Fruit fly (Drosophila melanogaster) whole organism, embryonic: Measurements from ENCODE around the gene CG9328.

Experiments
- ATbp ChIP-seq: fragments of 200-800 bp; sonication (Bioruptor generic); optimal IDR thresholded peaks from 2 replicates; lab custom pipeline; 2017; ENCODE audit warnings: missing biosample characterization, mild to moderate bottlenecking, missing genetic modification characterization, missing genetic modification reagents
- Atf-2 ChIP-seq: fragments of 200-800 bp; sonication (Bioruptor generic); optimal IDR thresholded peaks from 2 replicates; lab custom pipeline; 2016; ENCODE audit warnings: missing biosample characterization, missing genetic modification characterization
- Atf3 ChIP-seq: fragments of 200-800 bp; sonication (Bioruptor generic); optimal IDR thresholded peaks from 3 replicates; lab custom pipeline; 2016; ENCODE audit warnings: missing biosample characterization, missing genetic modification characterization
- Bgb ChIP-seq: fragments of 200-800 bp; sonication (Bioruptor generic); IDR thresholded peaks from 2 replicates; pipeline ENCODE4 v1.3.6; 2022; ENCODE audit warnings: missing biosample characterization, missing genetic modification characterization; ENCODE audit not compliant: partially characterized antibody
- CG10321 ChIP-seq: fragments of 200-800 bp; sonication (Bioruptor generic); IDR thresholded peaks from 2 replicates; pipeline ENCODE4 v1.3.6; 2022; ENCODE audit warnings: missing biosample characterization, missing genetic modification characterization
- CG10959 ChIP-seq: fragments of 200-800 bp; sonication (Bioruptor generic); IDR thresholded peaks from 2 replicates; pipeline ENCODE4 v1.3.6; 2022; ENCODE audit warnings: missing biosample characterization, missing genetic modification characterization
- CG11398 ChIP-seq: fragments of 200-800 bp; sonication (Bioruptor generic); optimal IDR thresholded peaks from 2 replicates; lab custom pipeline; 2016; ENCODE audit warnings: missing biosample characterization, missing genetic modification characterization
- CG11696 ChIP-seq: fragments of 200-800 bp; sonication (Bioruptor generic); IDR thresholded peaks from 2 replicates; pipeline ENCODE4 v1.3.6; 2022; ENCODE audit warnings: missing biosample characterization, missing genetic modification characterization
- CG12155 ChIP-seq: fragments of 200-800 bp; sonication (Bioruptor generic); optimal IDR thresholded peaks from 3 replicates; lab custom pipeline; 2016; ENCODE audit warnings: missing biosample characterization, missing genetic modification characterization
- CG12219 ChIP-seq: fragments of 200-800 bp; sonication (Bioruptor generic); optimal IDR thresholded peaks from 3 replicates; lab custom pipeline; 2018; ENCODE audit warnings: missing biosample characterization, mild to moderate bottlenecking, missing genetic modification characterization
- CG12769 ChIP-seq: fragments of 200-800 bp; sonication (Bioruptor generic); optimal IDR thresholded peaks from 2 replicates; lab custom pipeline; 2019; ENCODE audit warnings: missing biosample characterization, mild to moderate bottlenecking, missing genetic modification characterization, moderate library complexity
- CG14667 ChIP-seq: fragments of 200-800 bp; sonication (Bioruptor generic); IDR thresholded peaks from 2 replicates; pipeline ENCODE4 v1.3.6; 2022; ENCODE audit warnings: missing biosample characterization, missing genetic modification characterization
- CG16863 ChIP-seq: fragments of 200-800 bp; sonication (Bioruptor generic); optimal IDR thresholded peaks from 3 replicates; lab custom pipeline; 2016; ENCODE audit warnings: missing biosample characterization, missing genetic modification characterization
- CG17385 ChIP-seq: fragments of 200-800 bp; sonication (Bioruptor generic); optimal IDR thresholded peaks from 3 replicates; lab custom pipeline; 2018; ENCODE audit warnings: missing biosample characterization, mild to moderate bottlenecking, missing genetic modification characterization
- CG18011 ChIP-seq: fragments of 200-800 bp; sonication (Bioruptor generic); optimal IDR thresholded peaks from 2 replicates; lab custom pipeline; 2017; ENCODE audit warnings: missing biosample characterization, missing genetic modification characterization, mild to moderate bottlenecking, moderate library complexity, missing genotype
- CG18262 ChIP-seq: fragments of 200-800 bp; optimal IDR thresholded peaks from 3 replicates; lab custom pipeline; 2019; ENCODE audit warnings: missing biosample characterization, mild to moderate bottlenecking, missing genetic modification characterization, moderate library complexity
- CG18764 ChIP-seq: fragments of 200-800 bp; sonication (Bioruptor generic); optimal IDR thresholded peaks from 3 replicates; lab custom pipeline; 2016; ENCODE audit warnings: missing biosample characterization, missing genetic modification characterization
- CG2116 ChIP-seq: fragments of 200-800 bp; sonication (Bioruptor generic); optimal IDR thresholded peaks from 3 replicates; lab custom pipeline; 2018; ENCODE audit warnings: missing biosample characterization, mild to moderate bottlenecking, missing genetic modification characterization
- CG2120 ChIP-seq: fragments of 200-800 bp; sonication (Bioruptor generic); optimal IDR thresholded peaks from 3 replicates; lab custom pipeline; 2016; ENCODE audit warnings: missing biosample characterization, missing genetic modification characterization
- CG2202 ChIP-seq: fragments of 200-800 bp; sonication (Bioruptor generic); optimal IDR thresholded peaks from 2 replicates; lab custom pipeline; 2018; ENCODE audit warnings: missing biosample characterization, mild to moderate bottlenecking, missing genetic modification characterization
- CG2889 ChIP-seq: fragments of 200-800 bp; sonication (Bioruptor generic); IDR thresholded peaks from 3 replicates; pipeline ENCODE4 v1.3.6; 2022; ENCODE audit warnings: missing biosample characterization, missing genetic modification characterization
- CG34224 ChIP-seq: fragments of 200-800 bp; sonication (Bioruptor generic); IDR thresholded peaks from 3 replicates; pipeline ENCODE4 v1.3.6; 2022; ENCODE audit warnings: missing biosample characterization, missing genetic modification characterization; ENCODE audit not compliant: partially characterized antibody
- CG3838 ChIP-seq: fragments of 200-800 bp; sonication (Bioruptor generic); optimal IDR thresholded peaks from 3 replicates; lab custom pipeline; 2016; ENCODE audit warnings: missing biosample characterization, missing genetic modification characterization
- CG43689 ChIP-seq: fragments of 200-800 bp; sonication (Bioruptor generic); IDR thresholded peaks from 2 replicates; pipeline ENCODE4 v1.3.6; 2022; ENCODE audit warnings: missing biosample characterization, missing genetic modification characterization
- CG8089 ChIP-seq: fragments of 200-800 bp; sonication (Bioruptor generic); optimal IDR thresholded peaks from 3 replicates; lab custom pipeline; 2016; ENCODE audit warnings: missing biosample characterization, missing genetic modification characterization
- CG8359 ChIP-seq: fragments of 200-800 bp; sonication (Bioruptor generic); optimal IDR thresholded peaks from 2 replicates; lab custom pipeline; 2017; ENCODE audit warnings: missing biosample characterization, mild to moderate bottlenecking, missing genetic modification characterization, borderline replicate concordance
- Dek ChIP-seq: fragments of 200-800 bp; sonication (Bioruptor generic); optimal IDR thresholded peaks from 3 replicates; lab custom pipeline; 2019; ENCODE audit warnings: missing biosample characterization, mild to moderate bottlenecking, missing genetic modification characterization, moderate library complexity
- HHEX ChIP-seq: fragments of 200-800 bp; sonication (Bioruptor generic); optimal IDR thresholded peaks from 3 replicates; lab custom pipeline; 2017; ENCODE audit warnings: missing biosample characterization, mild to moderate bottlenecking, missing genetic modification characterization, missing genetic modification reagents
- Jarid2 ChIP-seq: fragments of 200-800 bp; sonication (Bioruptor generic); optimal IDR thresholded peaks from 3 replicates; lab custom pipeline; 2017; ENCODE audit warnings: mild to moderate bottlenecking, missing biosample characterization, missing genetic modification reagents, missing genetic modification characterization
- Mrtf ChIP-seq: fragments of 200-800 bp; sonication (Bioruptor generic); IDR thresholded peaks from 3 replicates; pipeline ENCODE4 v1.3.6; 2022; ENCODE audit warnings: missing biosample characterization, missing genetic modification characterization
- NC2β ChIP-seq: fragments of 200-800 bp; sonication (Bioruptor generic); optimal IDR thresholded peaks from 2 replicates; lab custom pipeline; 2016; ENCODE audit warnings: missing biosample characterization, missing genetic modification characterization
- Scr ChIP-seq: fragments of 200-800 bp; sonication (Bioruptor generic); IDR thresholded peaks from 2 replicates; pipeline ENCODE4 v1.3.6; 2022; ENCODE audit warnings: missing biosample characterization, missing genetic modification characterization; ENCODE audit not compliant: partially characterized antibody
- Xrp1 ChIP-seq: fragments of 200-800 bp; sonication (Bioruptor generic); IDR thresholded peaks from 2 replicates; pipeline ENCODE4 v1.3.6; 2022; ENCODE audit warnings: missing biosample characterization, missing genetic modification characterization
- aop ChIP-seq: fragments of 200-800 bp; sonication (Bioruptor generic); IDR thresholded peaks from 2 replicates; pipeline ENCODE4 v1.3.6; 2022; ENCODE audit warnings: missing biosample characterization, missing genetic modification characterization
- bab2 ChIP-seq: fragments of 200-800 bp; sonication (Bioruptor generic); optimal IDR thresholded peaks from 2 replicates; lab custom pipeline; 2016; ENCODE audit warnings: missing biosample characterization, missing genetic modification characterization
- cad ChIP-seq: fragments of >200 bp; optimal IDR thresholded peaks from 2 replicates; lab custom pipeline; 2017; ENCODE audit warnings: missing biosample characterization, missing genetic modification characterization
- chn ChIP-seq: fragments of 200-800 bp; sonication (Bioruptor generic); optimal IDR thresholded peaks from 2 replicates; lab custom pipeline; 2016; ENCODE audit warnings: missing biosample characterization, missing genetic modification characterization
- dm ChIP-seq: fragments of 200-800 bp; sonication (Bioruptor generic); optimal IDR thresholded peaks from 3 replicates; lab custom pipeline; 2016; ENCODE audit warnings: missing biosample characterization, missing genetic modification characterization
- grau ChIP-seq: fragments of 200-800 bp; optimal IDR thresholded peaks from 3 replicates; lab custom pipeline; 2019; ENCODE audit warnings: missing biosample characterization, mild to moderate bottlenecking, missing genetic modification characterization, moderate library complexity
- jigr1 ChIP-seq: fragments of 200-800 bp; sonication (Bioruptor generic); IDR thresholded peaks from 3 replicates; pipeline ENCODE4 v1.3.6; 2022; ENCODE audit warnings: missing biosample characterization, missing genetic modification characterization
- p53 ChIP-seq: fragments of 200-800 bp; sonication (Bioruptor generic); optimal IDR thresholded peaks from 2 replicates; lab custom pipeline; 2016; ENCODE audit warnings: missing biosample characterization, missing genetic modification characterization
- pb ChIP-seq: fragments of 200-800 bp; sonication (Bioruptor generic); optimal IDR thresholded peaks from 3 replicates; lab custom pipeline; 2016; ENCODE audit warnings: missing biosample characterization, missing genetic modification characterization
- phol ChIP-seq: fragments of 200-800 bp; sonication (Bioruptor generic); optimal IDR thresholded peaks from 3 replicates; lab custom pipeline; 2018; ENCODE audit warnings: missing biosample characterization, mild to moderate bottlenecking, missing genetic modification characterization, moderate library complexity
- pita ChIP-seq: fragments of 200-800 bp; sonication (Bioruptor generic); optimal IDR thresholded peaks from 2 replicates; lab custom pipeline; 2017; ENCODE audit warnings: missing biosample characterization, mild to moderate bottlenecking, missing genetic modification characterization
- pum ChIP-seq: fragments of 200-800 bp; sonication (Bioruptor generic); optimal IDR thresholded peaks from 2 replicates; lab custom pipeline; 2016; ENCODE audit warnings: missing biosample characterization, missing genetic modification characterization
- slou ChIP-seq: fragments of 200-800 bp; sonication (Bioruptor generic); optimal IDR thresholded peaks from 3 replicates; lab custom pipeline; 2016; ENCODE audit warnings: missing biosample characterization, missing genetic modification characterization
- so ChIP-seq: fragments of 200-800 bp; sonication (Bioruptor generic); IDR thresholded peaks from 3 replicates; pipeline ENCODE4 v1.3.6; 2022; ENCODE audit warnings: missing biosample characterization, missing genetic modification characterization
- sob ChIP-seq: fragments of 200-800 bp; sonication (Bioruptor generic); IDR thresholded peaks from 2 replicates; pipeline ENCODE4 v1.3.6; 2022; ENCODE audit warnings: missing biosample characterization, missing genetic modification characterization
- wor ChIP-seq: fragments of 200-800 bp; sonication (Bioruptor generic); IDR thresholded peaks from 2 replicates; pipeline ENCODE4 v1.3.6; 2022; ENCODE audit warnings: missing biosample characterization, missing genetic modification characterization
- zfh1 ChIP-seq: fragments of 200-800 bp; sonication (Bioruptor generic); IDR thresholded peaks from 3 replicates; pipeline ENCODE4 v1.3.6; 2022; ENCODE audit warnings: missing biosample characterization, missing genetic modification characterization

The CG9328 gene

dm6 chr2L:20823196-20824105 lies 25.9 kb downstream of the CG9328 start (continued):
- peak; percentile 62; the same call in 1 of the 2 replicates for TF ChIP-seq Bgb
- no peak for TF ChIP-seq CG18764 (GFP tag; lab: Kevin White, UChicago)
- TF ChIP-seq aop, result no peak
- no peak for TF ChIP-seq pum (GFP tag; lab: Kevin White, UChicago)
- peak; percentile 2 for TF ChIP-seq ATbp (GFP tag; lab: Kevin White, UChicago)
- no peak for TF ChIP-seq pb
- peak; percentile 29; the same call in 1 of the 3 replicates for TF ChIP-seq zfh1 (GFP tag; lab: Robert Waterston, UW)
- no peak for TF ChIP-seq NC2β
- TF ChIP-seq Atf-2, result no peak
- no peak for TF ChIP-seq Xrp1
- TF ChIP-seq CG10959 (GFP tag; lab: Robert Waterston, UW), result no peak
- no peak for TF ChIP-seq HHEX (GFP tag; lab: Kevin White, UChicago)
- TF ChIP-seq CG16863 (GFP tag; lab: Kevin White, UChicago), result no peak
- TF ChIP-seq CG17385, result no peak
- TF ChIP-seq Mrtf (GFP tag; lab: Robert Waterston, UW), result no peak
- TF ChIP-seq Atf3 (GFP tag; lab: Kevin White, UChicago), result no peak
- no peak for TF ChIP-seq CG43689
- TF ChIP-seq CG10321, result peak; percentile 95
- no peak for TF ChIP-seq CG18011 (GFP tag; lab: Kevin White, UChicago)
- peak; percentile 15 for TF ChIP-seq grau
- TF ChIP-seq pita (GFP tag; lab: Kevin White, UChicago), result no peak
- TF ChIP-seq CG2120 (GFP tag; lab: Kevin White, UChicago), result peak; percentile 1
- peak; percentile 85 for TF ChIP-seq dm
- no peak for TF ChIP-seq wor
- no peak for TF ChIP-seq cad
- no peak for TF ChIP-seq CG3838
- TF ChIP-seq CG12155 (GFP tag; lab: Kevin White, UChicago), result no peak
- peak; percentile 34 for TF ChIP-seq CG8089
- no peak for TF ChIP-seq CG2202 (tag; lab: Kevin White, UChicago)
- no peak for TF ChIP-seq CG11398 (GFP tag; lab: Kevin White, UChicago)
- peak; percentile 24 for TF ChIP-seq phol (tag; lab: Kevin White, UChicago)
- peak; percentile 46 for TF ChIP-seq CG18262 (tag; lab: Kevin White, UChicago)
- TF ChIP-seq CG14667 (GFP tag; lab: Robert Waterston, UW), result no peak
- TF ChIP-seq CG8359, result no peak
- TF ChIP-seq CG12769 (tag; lab: Kevin White, UChicago), result peak; percentile 94
- no peak for TF ChIP-seq p53 (GFP tag; lab: Kevin White, UChicago)
- TF ChIP-seq CG34224 (GFP tag; lab: Robert Waterston, UW), result 0 out of 3 replicates have a peak, but pooled peaks have one; percentile 9
- no peak for TF ChIP-seq CG11696 (GFP tag; lab: Robert Waterston, UW)
- TF ChIP-seq CG2889 (GFP tag; lab: Robert Waterston, UW), result no peak
- no peak for TF ChIP-seq CG12219 (GFP tag; lab: Kevin White, UChicago)
- TF ChIP-seq slou, result no peak
- no peak for TF ChIP-seq Dek
- TF ChIP-seq bab2 (GFP tag; lab: Kevin White, UChicago), result no peak
- no peak for TF ChIP-seq chn
- TF ChIP-seq jigr1 (GFP tag; lab: Robert Waterston, UW), result no peak
- TF ChIP-seq Jarid2 (GFP tag; lab: Kevin White, UChicago), result no peak
- peak; percentile 42; the same call in 1 of the 3 replicates for TF ChIP-seq so
- TF ChIP-seq sob (GFP tag; lab: Robert Waterston, UW), result peak; percentile 46
- TF ChIP-seq Scr, result peak; percentile 48
- no peak for TF ChIP-seq CG2116
